Worm (Caenorhabditis elegans) whole organism, midembryonic: ENCODE results near the gene T05E12.8.

ENCODE experiments used
- T22C8.4 ChIP-seq: fragments of 200-800 bp; sonication (Bioruptor generic); IDR thresholded peaks from 2 replicates; pipeline ENCODE4 v1.3.6; 2022; ENCODE audit warnings: missing genetic modification characterization, missing compliant biosample characterization
- med-1 ChIP-seq: sonication (generic microtip); optimal IDR thresholded peaks from 2 replicates; lab custom pipeline; 2017; ENCODE audit warnings: missing genetic modification characterization, mild to moderate bottlenecking, missing compliant biosample characterization, antibody characterized with exemption, missing genetic modification reagents; ENCODE audit not compliant: insufficient read depth
- ref-1 ChIP-seq: fragments of 200-800 bp; sonication (Bioruptor generic); conservative IDR thresholded peaks from 2 replicates; pipeline ENCODE4 v1.3.6; 2022; ENCODE audit warnings: missing genetic modification reagents, missing genetic modification characterization, missing compliant biosample characterization
- tab-1 ChIP-seq: fragments of 200-800 bp; sonication (Bioruptor generic); IDR thresholded peaks from 2 replicates; pipeline ENCODE4 v1.3.6; 2022; ENCODE audit warnings: missing genetic modification characterization, missing compliant biosample characterization

DNA sequence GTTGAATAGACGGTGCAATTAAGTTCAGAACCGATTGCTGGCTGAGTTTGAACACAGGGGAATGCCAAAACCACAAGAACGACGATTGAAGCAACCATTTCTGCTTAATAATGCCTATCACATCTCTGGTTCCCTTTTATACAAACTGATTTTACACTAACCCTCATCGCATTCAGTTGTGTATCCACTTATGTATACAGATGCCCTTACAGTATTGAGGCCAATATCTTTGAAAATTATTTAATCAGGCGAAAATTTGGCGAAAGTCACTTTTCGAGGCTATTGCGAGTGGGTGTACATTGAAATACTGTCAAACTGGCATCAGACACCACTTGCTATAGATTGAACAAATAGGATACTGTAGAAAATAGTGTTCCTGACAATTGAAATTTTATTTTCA is 29.7 kb downstream of the T05E12.8 start, which contains the start of the genes ZK218.3 and ZK218.4:
- TF ChIP-seq med-1 (GFP tag; lab: Kevin White, UChicago) (no peak), tab-1 (GFP tag; lab: Robert Waterston, UW) (no peak), ref-1 (GFP tag; lab: Robert Waterston, UW) (no peak), T22C8.4 (GFP tag; lab: Robert Waterston, UW) (no peak)
